Worm (Caenorhabditis elegans): ENCODE results near the gene hint-3.

Gene hint-3

DNA sequence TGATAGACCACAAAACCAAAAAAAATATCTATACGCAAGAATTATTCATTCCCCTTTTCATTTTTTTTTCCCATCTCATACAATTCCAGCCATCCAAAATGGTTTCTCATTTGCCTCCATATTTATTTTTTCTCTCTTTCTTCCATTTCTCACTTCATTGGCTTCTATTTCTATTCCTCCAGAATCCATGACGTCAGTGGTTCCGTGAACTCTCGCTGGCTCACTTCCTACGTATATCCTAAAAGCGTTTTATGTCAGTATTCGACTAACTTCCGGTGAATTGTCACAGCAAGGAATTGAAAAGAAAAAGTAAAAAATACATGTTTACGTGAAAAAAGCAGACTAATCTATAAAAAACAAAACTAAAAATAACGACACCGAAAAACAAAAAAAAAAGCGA lies 33.3 kb upstream of the hint-3 start:
- TF ChIP-seq mes-4 (tag; optimal IDR thresholded peaks at IDR 0.05) = no peak
- TF ChIP-seq snpc-1.1 (tag; optimal IDR thresholded peaks at IDR 0.05; ENCODE audit: insufficient read depth) = no peak
- TF ChIP-seq lag-1 (GFP tag; IDR thresholded peaks at IDR 0.05) = no peak
- TF ChIP-seq hlh-26 (GFP tag; conservative IDR thresholded peaks at IDR 0.05) = no peak
- TF ChIP-seq Y79H2A.3 (GFP tag; conservative IDR thresholded peaks at IDR 0.05) = no peak

DNA sequence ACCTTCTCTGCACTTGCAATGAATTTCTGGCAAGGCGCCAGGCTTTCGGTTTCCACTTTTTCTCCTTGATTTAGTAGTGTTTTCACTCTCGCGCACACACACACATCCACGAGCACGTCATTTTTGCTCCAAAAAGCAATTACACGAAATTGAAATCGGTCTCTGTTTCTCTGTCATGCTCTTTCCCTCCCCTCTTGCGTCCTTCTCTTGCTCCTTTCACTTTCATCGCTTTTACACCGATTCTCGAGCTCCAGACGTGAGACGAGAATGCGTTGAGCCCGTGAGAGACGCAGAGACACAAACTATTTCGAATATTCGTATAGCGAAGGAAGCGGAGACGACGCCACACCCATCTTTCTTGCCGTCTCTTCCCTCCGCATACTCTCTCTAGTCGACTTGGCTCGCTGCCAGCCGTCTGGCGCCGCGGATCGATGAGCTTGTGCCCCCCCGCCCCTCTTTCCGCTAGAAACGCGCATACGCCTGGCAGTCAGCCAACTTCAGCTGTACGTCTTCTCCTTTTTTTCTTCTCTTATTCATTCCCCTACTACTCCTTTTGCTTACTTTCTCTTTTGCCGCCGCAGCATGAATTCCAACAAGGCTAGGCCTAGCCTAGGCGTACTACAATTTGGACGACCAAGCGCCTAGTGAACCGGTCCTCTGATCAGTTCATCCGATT lies 32.1 kb upstream of the hint-3 start:
- TF ChIP-seq pha-4 (tag; optimal IDR thresholded peaks at IDR 0.05) (no peak), K12H6.12 (tag; optimal IDR thresholded peaks at IDR 0.05) (peak; percentile 94), B0019.2 (GFP tag; conservative IDR thresholded peaks at IDR 0.05) (no peak), snpc-4 (GFP tag; optimal IDR thresholded peaks at IDR 0.05) (no peak), snpc-4 (tag; optimal IDR thresholded peaks at IDR 0.05) (peak in 2 of 4 experiments; percentile 22 to 54), zfh-2 (GFP tag; conservative IDR thresholded peaks at IDR 0.05) (peak; percentile 99), dox-1 (GFP tag; IDR thresholded peaks at IDR 0.05) (peak; percentile 43; the same call in 1 of the 2 replicates), nhr-80 (tag; optimal IDR thresholded peaks at IDR 0.05) (peak; percentile 63), chd-7 (tag; optimal IDR thresholded peaks at IDR 0.05) (peak; percentile 39), die-1 (tag; optimal IDR thresholded peaks at IDR 0.05) (peak; percentile 24), egrh-3 (GFP tag; IDR thresholded peaks at IDR 0.05) (peak; percentile 78; the same call in 1 of the 2 replicates), rec-8 (tag; optimal IDR thresholded peaks at IDR 0.05) (no peak), ztf-3 (GFP tag; optimal IDR thresholded peaks at IDR 0.05) (peak; percentile 24), somi-1 (GFP tag; optimal IDR thresholded peaks at IDR 0.05) (peak; percentile 46), ceh-27 (GFP tag; optimal IDR thresholded peaks at IDR 0.05) (peak; percentile 48), hmg-1.2 (GFP tag; IDR thresholded peaks at IDR 0.05) (peak; percentile 84), pbrm-1 (GFP tag; IDR thresholded peaks at IDR 0.05) (0 out of 2 replicates have a peak, but pooled peaks have one; percentile 25), cebp-1 (GFP tag; IDR thresholded peaks at IDR 0.05) (no peak), cebp-1 (tag; optimal IDR thresholded peaks at IDR 0.05) (peak; percentile 80), athp-1 (tag; optimal IDR thresholded peaks at IDR 0.05) (peak; percentile 22), C06A6.2 (GFP tag; conservative IDR thresholded peaks at IDR 0.05) (no peak), madf-10 (tag; optimal IDR thresholded peaks at IDR 0.05) (peak; percentile 34), mcd-1 (GFP tag; IDR thresholded peaks at IDR 0.05) (peak; percentile 67), lin-35 (GFP tag; optimal IDR thresholded peaks at IDR 0.05) (peak in 1 of 3 experiments; percentile 77), lin-40 (tag; optimal IDR thresholded peaks at IDR 0.05) (peak; percentile 83), ceh-100 (GFP tag; IDR thresholded peaks at IDR 0.05) (no peak), attf-5 (GFP tag; optimal IDR thresholded peaks at IDR 0.05) (peak; percentile 53), bed-1 (GFP tag; IDR thresholded peaks at IDR 0.05) (no peak), K11D2.4 (GFP tag; IDR thresholded peaks at IDR 0.05) (0 out of 2 replicates have a peak, but pooled peaks have one; percentile 46), atf-7 (tag; optimal IDR thresholded peaks at IDR 0.05) (peak; percentile 81), let-607 (tag; optimal IDR thresholded peaks at IDR 0.05) (peak; percentile 2 to 23), nfyb-1 (GFP tag; IDR thresholded peaks at IDR 0.05) (peak; percentile 74; the same call in 1 of the 2 replicates)

Measured in whole organism, young adult.